Worm (Caenorhabditis elegans) whole organism, L2 larva: Measurements from ENCODE around the gene mcm-10.

Experiments used
- lsy-2 ChIP-seq, 2 experiments: fragments of 150-350 bp in 1 of 2; sonication (generic microtip) in 1 of 2; optimal IDR thresholded peaks; 2 replicates each; lab custom pipeline; 2014 to 2017; ENCODE audit warnings: missing biosample characterization in 2 of 2, missing genetic modification characterization in 2 of 2
- unc-55 ChIP-seq: fragments of 150-350 bp; sonication (generic microtip); optimal IDR thresholded peaks from 3 replicates; lab custom pipeline; 2014; ENCODE audit warnings: missing biosample characterization, missing genetic modification reagents, missing genetic modification characterization

- TF ChIP-seq unc-55 (GFP tag; lab: Kevin White, UChicago) = no peak
- TF ChIP-seq lsy-2 (tag; optimal IDR thresholded peaks at IDR 0.05; lab: Kevin White, UChicago) = no peak
Observed at ce11 chrIII:11371688-11372087, 54.3 kb downstream of the mcm-10 start, which contains the start of gene tba-7.
